Fruit fly (Drosophila melanogaster) Kc167 (cell line): ENCODE measurements around the gene CG4230.

Experiments
- Myc ChIP-seq: fragments of >200 bp; optimal IDR thresholded peaks from 2 replicates; lab custom pipeline; 2017; ENCODE audit warnings: missing external identifiers
- Sin3A ChIP-seq: fragments of >200 bp; optimal IDR thresholded peaks from 2 replicates; lab custom pipeline; 2018; ENCODE audit warnings: missing external identifiers
- h ChIP-seq: fragments of >200 bp; optimal IDR thresholded peaks from 3 replicates; lab custom pipeline; 2018; ENCODE audit warnings: missing external identifiers
- insv ChIP-seq: fragments of >200 bp; optimal IDR thresholded peaks from 3 replicates; lab custom pipeline; 2018; ENCODE audit warnings: missing external identifiers
- psq ChIP-seq: fragments of >200 bp; optimal IDR thresholded peaks from 2 replicates; lab custom pipeline; 2017; ENCODE audit warnings: missing external identifiers
- ttk ChIP-seq: sonication (Bioruptor generic); optimal IDR thresholded peaks from 2 replicates; lab custom pipeline; 2017; ENCODE audit warnings: missing external identifiers

dm6 chr2L:5147188-5147855, 51.3 kb downstream of the CG4230 start:
- TF ChIP-seq insv (lab: Kevin White, UChicago) (no peak), h (lab: Kevin White, UChicago) (no peak), ttk (lab: Kevin White, UChicago) (no peak), Sin3A (no peak), psq (lab: Kevin White, UChicago) (no peak), Myc (no peak)
